Worm (Caenorhabditis elegans): Measurements from ENCODE around the gene let-19.

The let-19 gene

DNA sequence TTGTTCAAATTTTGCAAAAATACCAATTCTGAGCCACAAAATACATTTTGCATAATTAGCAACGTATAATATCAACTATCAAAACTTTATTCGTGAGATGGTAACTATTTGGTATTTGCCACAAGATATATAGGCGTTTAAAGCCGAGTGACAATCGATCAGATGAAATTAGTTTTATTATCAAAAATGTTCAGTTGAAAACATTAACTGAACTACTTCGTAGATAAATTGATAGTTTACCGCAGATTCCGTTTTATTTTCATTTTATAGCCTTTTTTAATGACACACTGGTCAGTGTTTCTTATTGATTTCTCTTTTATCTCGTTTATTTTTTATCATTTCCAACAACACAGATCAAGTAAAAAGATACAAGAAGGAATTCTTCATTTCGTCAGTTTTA, 46.5 kb downstream of the let-19 start:
- TF ChIP-seq snpc-4 (tag; optimal IDR thresholded peaks at IDR 0.05) (no peak), nhr-21 (tag; optimal IDR thresholded peaks at IDR 0.05) (peak; percentile 85), crh-2 (tag; optimal IDR thresholded peaks at IDR 0.05) (peak; percentile 31), nhr-11 (tag; optimal IDR thresholded peaks at IDR 0.05) (no peak), lsy-2 (tag; optimal IDR thresholded peaks at IDR 0.05) (peak in 1 of 2 experiments; percentile 16), sma-3 (GFP tag; optimal IDR thresholded peaks at IDR 0.05) (peak; percentile 51), sem-4 (tag; optimal IDR thresholded peaks at IDR 0.05) (peak; percentile 56), ztf-4 (tag; optimal IDR thresholded peaks at IDR 0.05) (peak; percentile 33), nhr-25 (tag; optimal IDR thresholded peaks at IDR 0.05) (peak; percentile 59), blmp-1 (tag; optimal IDR thresholded peaks at IDR 0.05; ENCODE audit: insufficient read depth) (peak; percentile 12)

- TF ChIP-seq unc-39 (tag; optimal IDR thresholded peaks at IDR 0.05) (no peak), ceh-16 (tag; optimal IDR thresholded peaks at IDR 0.05) (no peak), elt-3 (tag; optimal IDR thresholded peaks at IDR 0.05) (no peak), lsy-2 (tag; optimal IDR thresholded peaks at IDR 0.05) (peak in 1 of 2 experiments; percentile 29), crh-2 (tag; optimal IDR thresholded peaks at IDR 0.05) (peak; percentile 22), gmeb-1 (tag; optimal IDR thresholded peaks at IDR 0.05) (peak; percentile 14), nhr-25 (tag; optimal IDR thresholded peaks at IDR 0.05) (peak; percentile 88), nhr-21 (tag; optimal IDR thresholded peaks at IDR 0.05) (peak; percentile 92), sma-9 (GFP tag; optimal IDR thresholded peaks at IDR 0.05) (peak; percentile 93), sma-9 (tag; optimal IDR thresholded peaks at IDR 0.05) (no peak), ztf-1 (GFP tag; conservative IDR thresholded peaks at IDR 0.05) (no peak), ama-1 (optimal IDR thresholded peaks at IDR 0.05) (peak; percentile 71), ZK546.5 (tag; optimal IDR thresholded peaks at IDR 0.05) (no peak), mab-5 (tag; optimal IDR thresholded peaks at IDR 0.05) (no peak), mdl-1 (tag; optimal IDR thresholded peaks at IDR 0.05) (peak; percentile 34 to 47), blmp-1 (tag; optimal IDR thresholded peaks at IDR 0.05; ENCODE audit: insufficient read depth) (peak; percentile 71), lin-39 (tag; optimal IDR thresholded peaks at IDR 0.05) (no peak), unc-62 (GFP tag; optimal IDR thresholded peaks at IDR 0.05) (no peak), F13H6.1 (tag; optimal IDR thresholded peaks at IDR 0.05) (peak; percentile 2), nhr-10 (tag; optimal IDR thresholded peaks at IDR 0.05) (no peak), sma-3 (GFP tag; optimal IDR thresholded peaks at IDR 0.05) (peak; percentile 81), nhr-12 (tag; optimal IDR thresholded peaks at IDR 0.05) (no peak), mbf-1 (tag; optimal IDR thresholded peaks at IDR 0.05) (no peak), sem-4 (tag; optimal IDR thresholded peaks at IDR 0.05) (no peak), nhr-129 (tag; optimal IDR thresholded peaks at IDR 0.05) (no peak), zag-1 (tag; optimal IDR thresholded peaks at IDR 0.05) (no peak), egl-27 (tag; optimal IDR thresholded peaks at IDR 0.05) (peak; percentile 61), nhr-23 (tag; optimal IDR thresholded peaks at IDR 0.05) (no peak)
These were observed 47.5 kb downstream of the let-19 start for ce11 chrII:8818257-8818656.

DNA sequence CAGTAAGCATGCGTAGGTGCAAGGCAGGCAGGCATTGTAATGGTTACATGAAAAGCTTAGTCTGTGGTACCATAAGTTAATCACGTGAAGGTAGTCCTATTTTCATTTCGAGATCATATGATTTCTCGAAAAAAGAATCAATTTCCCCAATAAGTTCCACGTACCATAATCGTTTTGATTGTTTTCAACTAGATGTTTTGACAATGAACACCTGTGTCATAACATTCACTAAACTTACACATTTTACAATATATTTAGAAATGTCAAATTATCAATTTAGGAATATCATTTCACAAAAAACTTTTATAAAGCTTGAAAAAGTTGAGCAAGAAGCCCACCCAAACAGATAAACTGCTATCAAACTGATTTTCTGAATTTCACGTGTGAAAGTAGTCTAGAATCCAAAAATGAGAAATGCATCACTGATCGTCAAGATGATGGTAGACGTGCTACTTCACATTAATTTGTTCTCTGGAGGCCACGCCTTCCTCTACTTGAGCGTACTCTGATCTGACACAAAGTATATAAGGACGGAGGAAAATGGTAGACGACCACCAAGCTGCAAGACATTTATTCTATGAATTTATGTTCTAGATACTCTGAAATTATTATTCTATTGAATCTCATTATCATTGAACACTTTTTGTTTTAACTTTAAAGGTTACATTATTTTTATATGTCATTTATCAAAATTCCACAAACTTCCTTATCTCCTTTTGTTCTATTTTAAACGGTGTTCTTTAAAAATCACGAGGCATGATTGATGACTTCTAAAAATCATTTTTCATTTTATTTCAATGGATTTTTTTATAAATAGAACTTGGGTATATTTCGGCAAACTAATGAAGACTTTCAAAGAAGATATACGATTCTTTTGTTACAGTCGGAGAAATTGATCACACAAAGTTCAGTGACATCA, 48.5 kb downstream of the let-19 start, which contains the start of gene F46C5.10:
TSS of gene F46C5.10 (minus strand) at position 51 of the 919 bp plus-strand sequence.
- TF ChIP-seq ceh-82 (tag; optimal IDR thresholded peaks at IDR 0.05) = no peak
- TF ChIP-seq mab-5 (tag; optimal IDR thresholded peaks at IDR 0.05) = no peak
- no peak for TF ChIP-seq elt-3 (tag; optimal IDR thresholded peaks at IDR 0.05)
- TF ChIP-seq crh-2 (tag; optimal IDR thresholded peaks at IDR 0.05) = no peak
- no peak for TF ChIP-seq sem-4 (tag; optimal IDR thresholded peaks at IDR 0.05)
- no peak for TF ChIP-seq ztf-4 (tag; optimal IDR thresholded peaks at IDR 0.05)
- no peak for TF ChIP-seq nhr-6 (tag; optimal IDR thresholded peaks at IDR 0.05)
- no peak for TF ChIP-seq egl-27 (tag; optimal IDR thresholded peaks at IDR 0.05)
- no peak for TF ChIP-seq nhr-23 (tag; optimal IDR thresholded peaks at IDR 0.05)
- peak; percentile 67 for TF ChIP-seq nhr-21 (tag; optimal IDR thresholded peaks at IDR 0.05)
- peak; percentile 8 for TF ChIP-seq sma-3 (GFP tag; optimal IDR thresholded peaks at IDR 0.05)
- no peak for TF ChIP-seq unc-62 (GFP tag; optimal IDR thresholded peaks at IDR 0.05)
- TF ChIP-seq unc-39 (tag; optimal IDR thresholded peaks at IDR 0.05) = no peak
- TF ChIP-seq aly-2 (tag; optimal IDR thresholded peaks at IDR 0.05) = no peak
- TF ChIP-seq unc-55 (GFP tag; optimal IDR thresholded peaks at IDR 0.05) = no peak
- TF ChIP-seq mdl-1 (tag; optimal IDR thresholded peaks at IDR 0.05) = no peak
- TF ChIP-seq lin-13 (GFP tag; optimal IDR thresholded peaks at IDR 0.05) = peak; percentile 14
- no peak for TF ChIP-seq skn-1 (tag; optimal IDR thresholded peaks at IDR 0.05)
- TF ChIP-seq alr-1 (tag; optimal IDR thresholded peaks at IDR 0.05) = no peak
- peak; percentile 40 for TF ChIP-seq sma-9 (GFP tag; optimal IDR thresholded peaks at IDR 0.05)
- TF ChIP-seq sma-9 (tag; optimal IDR thresholded peaks at IDR 0.05) = no peak
- no peak for TF ChIP-seq ztf-11 (tag; optimal IDR thresholded peaks at IDR 0.05)
- TF ChIP-seq ama-1 (optimal IDR thresholded peaks at IDR 0.05) = no peak
- TF ChIP-seq ztf-1 (GFP tag; conservative IDR thresholded peaks at IDR 0.05) = no peak
- TF ChIP-seq ceh-16 (tag; optimal IDR thresholded peaks at IDR 0.05) = no peak
- TF ChIP-seq blmp-1 (tag; optimal IDR thresholded peaks at IDR 0.05; ENCODE audit: insufficient read depth) = no peak
- TF ChIP-seq ZK546.5 (tag; optimal IDR thresholded peaks at IDR 0.05) = no peak
- TF ChIP-seq nhr-25 (tag; optimal IDR thresholded peaks at IDR 0.05) = peak; percentile 84
- no peak for TF ChIP-seq zag-1 (tag; optimal IDR thresholded peaks at IDR 0.05)
- TF ChIP-seq lsy-2 (tag; optimal IDR thresholded peaks at IDR 0.05) = peak in 1 of 2 experiments; percentile 38
- TF ChIP-seq lin-11 (tag; optimal IDR thresholded peaks at IDR 0.05) = no peak
- no peak for TF ChIP-seq R02D3.7 (tag; optimal IDR thresholded peaks at IDR 0.05)

Measured in whole organism, L2 larva.